Fruit fly (Drosophila melanogaster) whole organism, embryonic: Measurements from ENCODE around the gene E2f1.

Experiments
- Ada2b ChIP-seq: fragments of 200-800 bp; sonication (Bioruptor generic); IDR thresholded peaks from 2 replicates; pipeline ENCODE4 v1.3.6; 2022; ENCODE audit warnings: missing biosample characterization, missing genetic modification characterization
- BEAF-32 ChIP-seq: fragments of 200-800 bp; sonication (Bioruptor generic); optimal IDR thresholded peaks from 3 replicates; lab custom pipeline; 2017; ENCODE audit warnings: missing biosample characterization, missing genetic modification characterization, mild to moderate bottlenecking, moderate library complexity, missing genetic modification reagents
- CG10431 ChIP-seq: fragments of 200-800 bp; sonication (Bioruptor generic); optimal IDR thresholded peaks from 3 replicates; lab custom pipeline; 2018; ENCODE audit warnings: missing biosample characterization, mild to moderate bottlenecking, missing genetic modification characterization
- CG12155 ChIP-seq: fragments of 200-800 bp; sonication (Bioruptor generic); optimal IDR thresholded peaks from 3 replicates; lab custom pipeline; 2016; ENCODE audit warnings: missing biosample characterization, missing genetic modification characterization
- CG12659 ChIP-seq: fragments of 200-800 bp; sonication (Bioruptor generic); optimal IDR thresholded peaks from 3 replicates; lab custom pipeline; 2017; ENCODE audit warnings: mild to moderate bottlenecking, missing biosample characterization, missing genetic modification reagents, missing genetic modification characterization
- CG14441 ChIP-seq: fragments of 200-800 bp; sonication (Bioruptor generic); IDR thresholded peaks from 2 replicates; pipeline ENCODE4 v1.3.6; 2022; ENCODE audit warnings: missing biosample characterization, missing genetic modification characterization
- CG15269 ChIP-seq: fragments of 200-800 bp; sonication (Bioruptor generic); optimal IDR thresholded peaks from 2 replicates; lab custom pipeline; 2018; ENCODE audit warnings: missing biosample characterization, mild to moderate bottlenecking, missing genetic modification characterization, moderate library complexity
- CG15514 ChIP-seq: fragments of 200-800 bp; sonication (Bioruptor generic); optimal IDR thresholded peaks from 3 replicates; lab custom pipeline; 2017; ENCODE audit warnings: missing biosample characterization, missing genetic modification characterization, mild to moderate bottlenecking, moderate library complexity, missing genetic modification reagents
- CG16779 ChIP-seq: fragments of 200-800 bp; sonication (Bioruptor generic); IDR thresholded peaks from 2 replicates; pipeline ENCODE4 v1.3.6; 2022; ENCODE audit warnings: missing biosample characterization, missing genetic modification characterization
- CG16815 ChIP-seq: fragments of 200-800 bp; sonication (Bioruptor generic); optimal IDR thresholded peaks from 3 replicates; lab custom pipeline; 2017; ENCODE audit warnings: missing biosample characterization, mild to moderate bottlenecking, missing genetic modification characterization
- CG17186 ChIP-seq: fragments of 200-800 bp; sonication (Bioruptor generic); optimal IDR thresholded peaks from 3 replicates; lab custom pipeline; 2017; ENCODE audit warnings: missing biosample characterization, missing genetic modification reagents, missing genetic modification characterization
- CG17359 ChIP-seq: fragments of 200-800 bp; sonication (Bioruptor generic); optimal IDR thresholded peaks from 3 replicates; lab custom pipeline; 2018; ENCODE audit warnings: missing biosample characterization, mild to moderate bottlenecking, missing genetic modification characterization, moderate library complexity
- CG17385 ChIP-seq: fragments of 200-800 bp; sonication (Bioruptor generic); optimal IDR thresholded peaks from 3 replicates; lab custom pipeline; 2018; ENCODE audit warnings: missing biosample characterization, mild to moderate bottlenecking, missing genetic modification characterization
- CG18599 ChIP-seq: fragments of 200-800 bp; sonication (Bioruptor generic); optimal IDR thresholded peaks from 3 replicates; lab custom pipeline; 2017; ENCODE audit warnings: missing biosample characterization, missing genetic modification characterization, mild to moderate bottlenecking, moderate library complexity, missing genetic modification reagents
- CG2678 ChIP-seq: fragments of 200-800 bp; sonication (Bioruptor generic); optimal IDR thresholded peaks from 3 replicates; lab custom pipeline; 2019; ENCODE audit warnings: missing biosample characterization, mild to moderate bottlenecking, missing genetic modification characterization, moderate library complexity
- CG3163 ChIP-seq: fragments of 200-800 bp; sonication (Bioruptor generic); optimal IDR thresholded peaks from 3 replicates; lab custom pipeline; 2016; ENCODE audit warnings: missing biosample characterization, missing genetic modification characterization
- CG4707 ChIP-seq: fragments of 200-800 bp; sonication (Bioruptor generic); optimal IDR thresholded peaks from 2 replicates; lab custom pipeline; 2018; ENCODE audit warnings: missing biosample characterization, mild to moderate bottlenecking, missing genetic modification characterization, moderate library complexity
- CG6272 ChIP-seq: fragments of 200-800 bp; sonication (Bioruptor generic); IDR thresholded peaks from 2 replicates; pipeline ENCODE4 v1.3.6; 2022; ENCODE audit warnings: missing biosample characterization, missing genetic modification characterization
- CG6854 ChIP-seq: fragments of 200-800 bp; sonication (Bioruptor generic); optimal IDR thresholded peaks from 3 replicates; lab custom pipeline; 2017; ENCODE audit warnings: missing biosample characterization, mild to moderate bottlenecking, missing genetic modification characterization
- CG7745 ChIP-seq: fragments of 200-800 bp; sonication (Bioruptor generic); optimal IDR thresholded peaks from 2 replicates; lab custom pipeline; 2018; ENCODE audit warnings: missing biosample characterization, mild to moderate bottlenecking, missing genetic modification characterization, moderate library complexity
- CG8765 ChIP-seq: fragments of 200-800 bp; sonication (Bioruptor generic); IDR thresholded peaks from 2 replicates; pipeline ENCODE4 v1.3.6; 2022; ENCODE audit warnings: missing biosample characterization, missing genetic modification characterization
- CG9437 ChIP-seq: fragments of 200-800 bp; sonication (Bioruptor generic); optimal IDR thresholded peaks from 2 replicates; lab custom pipeline; 2018; ENCODE audit warnings: missing biosample characterization, mild to moderate bottlenecking, missing genetic modification characterization
- CG9797 ChIP-seq: fragments of 200-800 bp; sonication (Bioruptor generic); optimal IDR thresholded peaks from 3 replicates; lab custom pipeline; 2018; ENCODE audit warnings: missing biosample characterization, mild to moderate bottlenecking, missing genetic modification characterization
- Chrac-16 ChIP-seq: fragments of 200-800 bp; sonication (Bioruptor generic); optimal IDR thresholded peaks from 3 replicates; lab custom pipeline; 2016; ENCODE audit warnings: missing biosample characterization, missing genetic modification characterization
- Fer2 ChIP-seq: fragments of 200-800 bp; sonication (Bioruptor generic); optimal IDR thresholded peaks from 2 replicates; lab custom pipeline; 2018; ENCODE audit warnings: missing biosample characterization, mild to moderate bottlenecking, missing genetic modification characterization, moderate library complexity
- HmgD ChIP-seq: fragments of 200-800 bp; sonication (Bioruptor generic); optimal IDR thresholded peaks from 3 replicates; lab custom pipeline; 2016; ENCODE audit warnings: missing biosample characterization, missing genetic modification characterization
- Hr78 ChIP-seq, 2 experiments: fragments of 200-800 bp in 1 of 2; fragments of >200 bp in 1 of 2; sonication (Bioruptor generic) in 1 of 2; optimal IDR thresholded peaks; 2 replicates each; lab custom pipeline; 2017 to 2019; ENCODE audit warnings: missing biosample characterization in 2 of 2, missing genetic modification characterization in 2 of 2, mild to moderate bottlenecking in 1 of 2, moderate library complexity in 1 of 2
- Mad ChIP-seq: fragments of 200-800 bp; sonication (Bioruptor generic); optimal IDR thresholded peaks from 2 replicates; lab custom pipeline; 2016; ENCODE audit warnings: missing biosample characterization, missing genetic modification characterization
- Meics ChIP-seq: fragments of 200-800 bp; sonication (Bioruptor generic); optimal IDR thresholded peaks from 2 replicates; lab custom pipeline; 2017; ENCODE audit warnings: missing biosample characterization, mild to moderate bottlenecking, missing genetic modification characterization
- Ptx1 ChIP-seq: fragments of 200-800 bp; sonication (Bioruptor generic); IDR thresholded peaks from 2 replicates; pipeline ENCODE4 v1.3.6; 2022; ENCODE audit warnings: missing biosample characterization, missing genetic modification characterization
- Six4 ChIP-seq: fragments of 200-800 bp; sonication (Bioruptor generic); optimal IDR thresholded peaks from 2 replicates; lab custom pipeline; 2016; ENCODE audit warnings: missing biosample characterization, missing genetic modification characterization
- Sox100B ChIP-seq: fragments of 200-800 bp; sonication (Bioruptor generic); optimal IDR thresholded peaks from 3 replicates; lab custom pipeline; 2018; ENCODE audit warnings: missing biosample characterization, mild to moderate bottlenecking, missing genetic modification characterization
- bigmax ChIP-seq: fragments of 200-800 bp; sonication (Bioruptor generic); optimal IDR thresholded peaks from 2 replicates; lab custom pipeline; 2018; ENCODE audit warnings: missing biosample characterization, mild to moderate bottlenecking, missing genetic modification characterization
- eve ChIP-seq, 2 experiments: fragments of >200 bp; optimal IDR thresholded peaks; 2 replicates each; lab custom pipeline; 2017; ENCODE audit warnings: missing biosample characterization in 2 of 2, missing genetic modification characterization in 2 of 2
- hb ChIP-seq: fragments of 200-800 bp; sonication (Bioruptor generic); IDR thresholded peaks from 3 replicates; pipeline ENCODE4 v1.3.6; 2022; ENCODE audit warnings: missing biosample characterization, missing genetic modification characterization; ENCODE audit not compliant: partially characterized antibody
- lola ChIP-seq, 3 experiments: fragments of >200 bp in 2 of 3; fragments of 200-800 bp in 1 of 3; sonication (Bioruptor generic) in 1 of 3; optimal IDR thresholded peaks; 2 replicates each; lab custom pipeline; 2017 to 2019; ENCODE audit warnings: missing biosample characterization in 3 of 3, missing genetic modification characterization in 3 of 3, mild to moderate bottlenecking in 1 of 3, moderate library complexity in 1 of 3
- mirr ChIP-seq: fragments of 200-800 bp; sonication (Bioruptor generic); optimal IDR thresholded peaks from 3 replicates; lab custom pipeline; 2018; ENCODE audit warnings: missing biosample characterization, mild to moderate bottlenecking, missing genetic modification characterization
- nau ChIP-seq: fragments of 200-800 bp; sonication (Bioruptor generic); optimal IDR thresholded peaks from 3 replicates; lab custom pipeline; 2017; ENCODE audit warnings: missing biosample characterization, mild to moderate bottlenecking, missing genetic modification characterization, missing genetic modification reagents
- nom ChIP-seq: fragments of 200-800 bp; sonication (Bioruptor generic); optimal IDR thresholded peaks from 2 replicates; lab custom pipeline; 2017; ENCODE audit warnings: missing biosample characterization, missing genetic modification characterization, mild to moderate bottlenecking, moderate library complexity, missing genetic modification reagents
- peb ChIP-seq: fragments of 200-800 bp; sonication (Bioruptor generic); IDR thresholded peaks from 2 replicates; pipeline ENCODE4 v1.3.6; 2022; ENCODE audit warnings: missing biosample characterization, missing genetic modification characterization
- pfk ChIP-seq: fragments of 200-800 bp; sonication (Bioruptor generic); optimal IDR thresholded peaks from 2 replicates; lab custom pipeline; 2018; ENCODE audit warnings: missing biosample characterization, mild to moderate bottlenecking, missing genetic modification characterization, moderate library complexity
- schlank ChIP-seq: fragments of 200-800 bp; sonication (Bioruptor generic); optimal IDR thresholded peaks from 2 replicates; lab custom pipeline; 2018; ENCODE audit warnings: missing biosample characterization, mild to moderate bottlenecking, missing genetic modification characterization
- scrt ChIP-seq: fragments of 200-800 bp; sonication (Bioruptor generic); optimal IDR thresholded peaks from 2 replicates; lab custom pipeline; 2018; ENCODE audit warnings: missing biosample characterization, mild to moderate bottlenecking, missing genetic modification characterization, moderate library complexity
- sima ChIP-seq: fragments of 200-800 bp; sonication (Bioruptor generic); optimal IDR thresholded peaks from 2 replicates; lab custom pipeline; 2016; ENCODE audit warnings: missing biosample characterization, missing genetic modification characterization
- so ChIP-seq: fragments of 200-800 bp; sonication (Bioruptor generic); IDR thresholded peaks from 3 replicates; pipeline ENCODE4 v1.3.6; 2022; ENCODE audit warnings: missing biosample characterization, missing genetic modification characterization
- tx ChIP-seq: fragments of 200-800 bp; sonication (Bioruptor generic); optimal IDR thresholded peaks from 2 replicates; lab custom pipeline; 2016; ENCODE audit warnings: missing biosample characterization, missing genetic modification characterization
- zen ChIP-seq: fragments of 200-800 bp; sonication (Bioruptor generic); optimal IDR thresholded peaks from 3 replicates; lab custom pipeline; 2018; ENCODE audit warnings: missing biosample characterization, mild to moderate bottlenecking, missing genetic modification characterization, moderate library complexity

E2f1 gene

dm6 chr3R:21590677-21591369 lies 69.8 kb downstream of the E2f1 start (continued):
- TF ChIP-seq CG2678, result peak; percentile 93
- peak; percentile 40 for TF ChIP-seq nom (GFP tag; lab: Kevin White, UChicago)
- TF ChIP-seq Ptx1 (GFP tag; lab: Robert Waterston, UW), result peak; percentile 81
- TF ChIP-seq CG16779 (GFP tag; lab: Robert Waterston, UW), result peak; percentile 86
- TF ChIP-seq CG18599 (GFP tag; lab: Kevin White, UChicago), result peak; percentile 96
- peak; percentile 94 for TF ChIP-seq HmgD (GFP tag; lab: Kevin White, UChicago)
- peak; percentile 93 for TF ChIP-seq schlank (tag; lab: Kevin White, UChicago)
- peak; percentile 79 for TF ChIP-seq CG15269 (tag; lab: Kevin White, UChicago)
- peak; percentile 90 for TF ChIP-seq Fer2 (tag; lab: Kevin White, UChicago)
- peak; percentile 66 for TF ChIP-seq bigmax (GFP tag; lab: Kevin White, UChicago)
- peak; percentile 71 for TF ChIP-seq zen (tag; lab: Kevin White, UChicago)
- peak; percentile 77; the same call in 1 of the 2 replicates for TF ChIP-seq Ada2b
- TF ChIP-seq CG10431 (GFP tag; lab: Kevin White, UChicago), result peak; percentile 95
- peak; percentile 92 for TF ChIP-seq CG17186 (GFP tag; lab: Kevin White, UChicago)
- TF ChIP-seq sima, result peak; percentile 86
- peak; percentile 85 for TF ChIP-seq CG14441 (GFP tag; lab: Robert Waterston, UW)
- TF ChIP-seq eve (GFP tag; optimal IDR thresholded peaks at IDR 0.05; lab: Kevin White, UChicago), result peak in 1 of 2 experiments; percentile 97
- peak; percentile 85 for TF ChIP-seq mirr (GFP tag; lab: Kevin White, UChicago)
- TF ChIP-seq so, result peak; percentile 95
- TF ChIP-seq nau (GFP tag; lab: Kevin White, UChicago), result peak; percentile 95
- peak; percentile 88 for TF ChIP-seq CG4707 (GFP tag; lab: Kevin White, UChicago)
- TF ChIP-seq CG8765 (GFP tag; lab: Robert Waterston, UW), result peak; percentile 86
- 0 out of 2 replicates have a peak, but pooled peaks have one; percentile 8 for TF ChIP-seq CG6272 (GFP tag; lab: Robert Waterston, UW)
- peak; percentile 84 for TF ChIP-seq CG17385 (GFP tag; lab: Kevin White, UChicago)
- TF ChIP-seq CG9797, result peak; percentile 48
- peak; percentile 79 for TF ChIP-seq pfk (GFP tag; lab: Kevin White, UChicago)
- TF ChIP-seq Six4 (GFP tag; lab: Kevin White, UChicago), result peak; percentile 95
- TF ChIP-seq Sox100B, result peak; percentile 95
- peak; percentile 80 for TF ChIP-seq CG12155
- TF ChIP-seq CG9437 (GFP tag; lab: Kevin White, UChicago), result peak; percentile 63
- no peak for TF ChIP-seq Hr78 (GFP tag; optimal IDR thresholded peaks at IDR 0.05; lab: Kevin White, UChicago)
- TF ChIP-seq peb, result peak; percentile 92
- TF ChIP-seq CG12659, result peak; percentile 94
- no peak for TF ChIP-seq hb (GFP tag; lab: Robert Waterston, UW)
- peak in 1 of 3 experiments; percentile 90 for TF ChIP-seq lola (GFP tag; optimal IDR thresholded peaks at IDR 0.05; lab: Kevin White, UChicago)
- peak; percentile 82 for TF ChIP-seq CG16815
- TF ChIP-seq CG17359 (tag; lab: Kevin White, UChicago), result peak; percentile 96
- TF ChIP-seq CG6854 (GFP tag; lab: Kevin White, UChicago), result peak; percentile 83
- peak; percentile 8 for TF ChIP-seq BEAF-32
- TF ChIP-seq CG7745 (tag; lab: Kevin White, UChicago), result peak; percentile 91
- TF ChIP-seq CG15514 (GFP tag; lab: Kevin White, UChicago), result peak; percentile 86
- peak; percentile 86 for TF ChIP-seq CG3163 (GFP tag; lab: Kevin White, UChicago)
- TF ChIP-seq scrt, result peak; percentile 81
- peak; percentile 95 for TF ChIP-seq Mad (GFP tag; lab: Kevin White, UChicago)
- peak; percentile 90 for TF ChIP-seq tx (GFP tag; lab: Kevin White, UChicago)
- TF ChIP-seq Meics (GFP tag; lab: Kevin White, UChicago), result peak; percentile 92
- TF ChIP-seq Chrac-16, result peak; percentile 75
